Fruit fly (Drosophila melanogaster) whole organism, wandering third instar larva: Measurements from ENCODE around the gene CG14071.

Experiments used
- HLH106 ChIP-seq: fragments of 200-800 bp; optimal IDR thresholded peaks from 3 replicates; lab custom pipeline; 2019; ENCODE audit warnings: missing biosample characterization, mild to moderate bottlenecking, missing genetic modification characterization, moderate library complexity
- Myc ChIP-seq: fragments of >200 bp; optimal IDR thresholded peaks from 2 replicates; lab custom pipeline; 2017
- dsf ChIP-seq: sonication (Bioruptor generic); optimal IDR thresholded peaks from 2 replicates; lab custom pipeline; 2016; ENCODE audit warnings: missing biosample characterization, missing genetic modification characterization, borderline replicate concordance
- ey ChIP-seq: fragments of 200-800 bp; sonication (Bioruptor generic); optimal IDR thresholded peaks from 2 replicates; lab custom pipeline; 2016; ENCODE audit warnings: missing biosample characterization, missing genetic modification characterization
- foxo ChIP-seq, 2 experiments: fragments of 200-800 bp; sonication (Bioruptor generic); optimal IDR thresholded peaks; 2 replicates in 1 of 2; 3 replicates in 1 of 2; lab custom pipeline; 2016 to 2017; ENCODE audit warnings: missing biosample characterization in 2 of 2, missing genetic modification characterization in 2 of 2
- lola ChIP-seq: fragments of >200 bp; optimal IDR thresholded peaks from 2 replicates; lab custom pipeline; 2017; ENCODE audit warnings: missing biosample characterization, missing genetic modification characterization
- pan ChIP-seq: fragments of >200 bp; optimal IDR thresholded peaks from 2 replicates; lab custom pipeline; 2017
- psq ChIP-seq: fragments of 200-800 bp; sonication (Bioruptor generic); optimal IDR thresholded peaks from 3 replicates; lab custom pipeline; 2017; ENCODE audit warnings: missing biosample characterization, mild to moderate bottlenecking, missing genetic modification characterization, moderate library complexity
- rgr ChIP-seq: fragments of 200-800 bp; sonication (Bioruptor generic); optimal IDR thresholded peaks from 3 replicates; lab custom pipeline; 2016; ENCODE audit warnings: missing biosample characterization, mild to moderate bottlenecking, missing genetic modification characterization

DNA sequence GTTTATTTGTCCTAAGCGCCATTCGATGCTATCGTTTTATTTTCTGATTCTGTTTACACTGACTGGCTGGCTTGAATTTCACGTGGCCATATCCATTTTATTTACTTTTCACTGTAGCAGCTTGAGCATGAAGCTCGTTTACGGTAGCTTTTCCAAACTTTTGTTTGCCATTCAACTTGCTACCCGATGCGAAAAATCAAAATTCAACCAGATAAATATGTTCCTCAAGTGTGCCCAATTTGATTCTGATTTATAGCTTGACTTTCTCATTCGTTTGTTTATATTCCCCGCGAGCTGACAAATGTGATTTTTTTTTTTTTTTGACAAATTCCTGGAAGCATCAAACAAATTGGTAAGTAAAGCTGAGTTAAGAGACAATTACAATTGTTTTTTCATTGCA is 47.6 kb upstream of the CG14071 start, which contains the start of gene CG14072:
- TF ChIP-seq Myc (lab: Kevin White, UChicago) (no peak), dsf (GFP tag; lab: Kevin White, UChicago) (no peak), psq (no peak), pan (no peak), lola (GFP tag; lab: Kevin White, UChicago) (no peak), HLH106 (no peak), rgr (no peak), foxo (GFP tag; optimal IDR thresholded peaks at IDR 0.05; lab: Kevin White, UChicago) (no peak), ey (GFP tag; lab: Kevin White, UChicago) (no peak)
